Fruit fly (Drosophila melanogaster) whole organism, wandering third instar larva: ENCODE measurements around the gene CG5021.

Source experiments
- Hr78 ChIP-seq: fragments of >200 bp; optimal IDR thresholded peaks from 2 replicates; lab custom pipeline; 2017; ENCODE audit warnings: missing biosample characterization, missing genetic modification characterization
- lola ChIP-seq: fragments of >200 bp; optimal IDR thresholded peaks from 2 replicates; lab custom pipeline; 2017; ENCODE audit warnings: missing biosample characterization, missing genetic modification characterization

DNA sequence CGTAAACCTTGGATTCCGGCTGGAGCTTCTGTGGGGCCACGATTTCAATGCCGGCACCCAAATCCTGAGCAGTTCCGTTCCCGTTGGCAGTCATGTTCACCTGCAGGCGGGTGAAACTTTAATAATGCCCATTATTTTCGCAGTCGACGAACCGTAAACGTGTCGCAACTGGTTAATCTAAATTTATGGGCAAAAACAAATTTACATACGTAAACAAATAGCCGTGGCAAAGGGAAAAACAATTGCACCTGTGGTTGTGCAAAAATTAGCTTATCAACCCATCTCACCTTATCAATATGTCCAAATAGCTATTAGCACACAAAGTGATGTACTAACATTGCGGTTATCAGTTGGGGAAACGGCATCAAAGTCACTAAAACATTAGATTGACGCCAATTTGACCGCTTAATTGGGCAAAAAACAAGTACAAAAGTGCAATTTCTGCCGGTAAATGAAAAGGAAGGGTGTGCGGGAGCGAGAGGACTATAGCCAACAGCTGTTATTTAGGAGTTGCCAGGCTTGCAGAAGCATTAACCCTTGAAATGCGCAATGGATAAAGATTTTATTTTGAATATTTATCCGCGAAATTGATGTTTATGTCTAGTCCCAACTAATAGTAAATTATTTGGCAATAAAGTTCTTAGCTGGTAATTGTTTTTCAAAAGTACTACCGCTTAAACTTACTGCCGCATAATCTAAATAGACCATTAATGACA is 18.7 kb downstream of the CG5021 start:
- TF ChIP-seq Hr78 (GFP tag; lab: Kevin White, UChicago) (no peak), lola (GFP tag; lab: Kevin White, UChicago) (no peak)
